Fruit fly (Drosophila melanogaster) whole organism, embryonic: ENCODE data around the gene CBP.

Source experiments
- Asciz ChIP-seq: fragments of 200-800 bp; sonication (Bioruptor generic); optimal IDR thresholded peaks from 2 replicates; lab custom pipeline; 2017; ENCODE audit warnings: missing biosample characterization, mild to moderate bottlenecking, missing genetic modification characterization, missing genetic modification reagents
- Awh ChIP-seq: fragments of 200-800 bp; sonication (Bioruptor generic); IDR thresholded peaks from 2 replicates; pipeline ENCODE4, ENCODE4 v1.3.6; 2022; ENCODE audit warnings: missing biosample characterization, missing genetic modification characterization
- Bteb2 ChIP-seq: fragments of 200-800 bp; sonication (Bioruptor generic); optimal IDR thresholded peaks from 2 replicates; lab custom pipeline; 2016; ENCODE audit warnings: missing biosample characterization, missing genetic modification characterization
- CG11247 ChIP-seq: fragments of 200-800 bp; sonication (Bioruptor generic); IDR thresholded peaks from 2 replicates; pipeline ENCODE4 v1.3.6; 2022; ENCODE audit warnings: missing biosample characterization, missing genetic modification characterization
- CG11695 ChIP-seq: fragments of 200-800 bp; sonication (Bioruptor generic); IDR thresholded peaks from 3 replicates; pipeline ENCODE4 v1.3.6; 2022; ENCODE audit warnings: missing biosample characterization, missing genetic modification characterization
- CG12744 ChIP-seq: fragments of 200-800 bp; sonication (Bioruptor generic); optimal IDR thresholded peaks from 2 replicates; lab custom pipeline; 2016; ENCODE audit warnings: missing biosample characterization, missing genetic modification characterization
- CG13296 ChIP-seq: fragments of 200-800 bp; sonication (Bioruptor generic); optimal IDR thresholded peaks from 3 replicates; lab custom pipeline; 2018; ENCODE audit warnings: missing biosample characterization, mild to moderate bottlenecking, missing genetic modification characterization
- CG17912 ChIP-seq: fragments of 200-800 bp; sonication (Bioruptor generic); optimal IDR thresholded peaks from 2 replicates; lab custom pipeline; 2018; ENCODE audit warnings: missing biosample characterization, mild to moderate bottlenecking, missing genetic modification characterization
- CG18599 ChIP-seq: fragments of 200-800 bp; sonication (Bioruptor generic); optimal IDR thresholded peaks from 3 replicates; lab custom pipeline; 2017; ENCODE audit warnings: missing biosample characterization, missing genetic modification characterization, mild to moderate bottlenecking, moderate library complexity, missing genetic modification reagents
- CG18619 ChIP-seq: fragments of 200-800 bp; sonication (Bioruptor generic); optimal IDR thresholded peaks from 3 replicates; lab custom pipeline; 2017; ENCODE audit warnings: missing biosample characterization, mild to moderate bottlenecking, missing genetic modification characterization
- CG30020 ChIP-seq: fragments of 200-800 bp; optimal IDR thresholded peaks from 2 replicates; lab custom pipeline; 2019; ENCODE audit warnings: missing biosample characterization, mild to moderate bottlenecking, missing genetic modification characterization, moderate library complexity
- CG31441 ChIP-seq: fragments of 200-800 bp; sonication (Bioruptor generic); IDR thresholded peaks from 2 replicates; pipeline ENCODE4 v1.3.6; 2022; ENCODE audit warnings: missing biosample characterization, missing genetic modification characterization
- CG34422 ChIP-seq: fragments of 200-800 bp; sonication (Bioruptor generic); IDR thresholded peaks from 3 replicates; pipeline ENCODE4 v1.3.6; 2022; ENCODE audit warnings: missing biosample characterization, missing genetic modification characterization
- CG3726 ChIP-seq: fragments of 200-800 bp; sonication (Bioruptor generic); IDR thresholded peaks from 3 replicates; pipeline ENCODE4, ENCODE4 v1.3.6; 2022; ENCODE audit warnings: missing biosample characterization, missing genetic modification characterization
- CG5953 ChIP-seq: fragments of 200-800 bp; sonication (Bioruptor generic); IDR thresholded peaks from 2 replicates; pipeline ENCODE4 v1.3.6; 2022; ENCODE audit warnings: missing biosample characterization, missing genetic modification characterization
- CG6272 ChIP-seq: fragments of 200-800 bp; sonication (Bioruptor generic); IDR thresholded peaks from 2 replicates; pipeline ENCODE4 v1.3.6; 2022; ENCODE audit warnings: missing biosample characterization, missing genetic modification characterization
- CG8944 ChIP-seq: fragments of 200-800 bp; sonication (Bioruptor generic); optimal IDR thresholded peaks from 3 replicates; lab custom pipeline; 2016; ENCODE audit warnings: missing biosample characterization, missing genetic modification characterization
- CkIIα-i1 ChIP-seq: fragments of 200-800 bp; sonication (Bioruptor generic); IDR thresholded peaks from 2 replicates; pipeline ENCODE4 v1.3.6; 2022; ENCODE audit warnings: missing biosample characterization, missing genetic modification characterization
- Dad ChIP-seq: fragments of 200-800 bp; sonication (Bioruptor generic); optimal IDR thresholded peaks from 3 replicates; lab custom pipeline; 2016; ENCODE audit warnings: missing biosample characterization, missing genetic modification characterization
- Dip3 ChIP-seq: fragments of 200-800 bp; sonication (Bioruptor generic); optimal IDR thresholded peaks from 3 replicates; lab custom pipeline; 2016; ENCODE audit warnings: missing biosample characterization, missing genetic modification characterization
- Dll ChIP-seq: fragments of 200-800 bp; sonication (Bioruptor generic); IDR thresholded peaks from 4 replicates; pipeline ENCODE4 v1.3.6; 2022; ENCODE audit warnings: missing biosample characterization, missing genetic modification characterization; ENCODE audit not compliant: partially characterized antibody
- Eip74EF ChIP-seq, 2 experiments: fragments of 200-800 bp in 1 of 2; fragments of >200 bp in 1 of 2; sonication (Bioruptor generic) in 1 of 2; optimal IDR thresholded peaks; 2 replicates each; lab custom pipeline; 2017 to 2019; ENCODE audit warnings: missing biosample characterization in 2 of 2, missing genetic modification characterization in 2 of 2, mild to moderate bottlenecking in 1 of 2, moderate library complexity in 1 of 2
- Kr ChIP-seq: fragments of 200-800 bp; sonication (Bioruptor generic); optimal IDR thresholded peaks from 2 replicates; lab custom pipeline; 2017; ENCODE audit warnings: missing biosample characterization, mild to moderate bottlenecking, missing genetic modification characterization
- MESR4 ChIP-seq: fragments of 200-800 bp; sonication (Bioruptor generic); optimal IDR thresholded peaks from 2 replicates; lab custom pipeline; 2018; ENCODE audit warnings: missing biosample characterization, mild to moderate bottlenecking, missing genetic modification characterization, moderate library complexity
- Mad ChIP-seq: fragments of 200-800 bp; sonication (Bioruptor generic); optimal IDR thresholded peaks from 2 replicates; lab custom pipeline; 2016; ENCODE audit warnings: missing biosample characterization, missing genetic modification characterization
- Neu2 ChIP-seq: fragments of 200-800 bp; sonication (Bioruptor generic); optimal IDR thresholded peaks from 3 replicates; lab custom pipeline; 2016; ENCODE audit warnings: missing biosample characterization, missing genetic modification characterization, borderline replicate concordance
- NfI ChIP-seq: fragments of 200-800 bp; sonication (Bioruptor generic); optimal IDR thresholded peaks from 3 replicates; lab custom pipeline; 2018; ENCODE audit warnings: missing biosample characterization, mild to moderate bottlenecking, missing genetic modification characterization, moderate library complexity
- Optix ChIP-seq: fragments of 200-800 bp; sonication (Bioruptor generic); IDR thresholded peaks from 3 replicates; pipeline ENCODE4 v1.3.6; 2022; ENCODE audit warnings: missing biosample characterization, missing genetic modification characterization
- Spps ChIP-seq: fragments of 200-800 bp; sonication (Bioruptor generic); optimal IDR thresholded peaks from 2 replicates; lab custom pipeline; 2018; ENCODE audit warnings: missing biosample characterization, mild to moderate bottlenecking, missing genetic modification characterization
- Sry-β ChIP-seq: fragments of 200-800 bp; sonication (Bioruptor generic); optimal IDR thresholded peaks from 2 replicates; lab custom pipeline; 2018; ENCODE audit warnings: missing biosample characterization, mild to moderate bottlenecking, missing genetic modification characterization, moderate library complexity
- Sry-δ ChIP-seq: fragments of 200-800 bp; sonication (Bioruptor generic); optimal IDR thresholded peaks from 2 replicates; lab custom pipeline; 2016; ENCODE audit warnings: missing biosample characterization, missing genetic modification characterization
- amos ChIP-seq: fragments of 200-800 bp; sonication (Bioruptor generic); IDR thresholded peaks from 2 replicates; pipeline ENCODE4 v1.3.6; 2022; ENCODE audit warnings: missing biosample characterization, missing genetic modification characterization; ENCODE audit not compliant: partially characterized antibody
- ash1 ChIP-seq: fragments of 200-800 bp; sonication (Bioruptor generic); optimal IDR thresholded peaks from 2 replicates; lab custom pipeline; 2018; ENCODE audit warnings: missing biosample characterization, mild to moderate bottlenecking, missing genetic modification characterization
- bcd ChIP-seq: fragments of 200-800 bp; sonication (Bioruptor generic); optimal IDR thresholded peaks from 2 replicates; lab custom pipeline; 2017; ENCODE audit warnings: missing biosample characterization, mild to moderate bottlenecking, missing genetic modification characterization
- cato ChIP-seq: fragments of 200-800 bp; sonication (Bioruptor generic); optimal IDR thresholded peaks from 2 replicates; lab custom pipeline; 2016; ENCODE audit warnings: missing biosample characterization, missing genetic modification characterization, borderline replicate concordance
- chinmo ChIP-seq: fragments of 200-800 bp; sonication (Bioruptor generic); IDR thresholded peaks from 4 replicates; pipeline ENCODE4 v1.3.6; 2022; ENCODE audit warnings: missing biosample characterization, missing genetic modification characterization; ENCODE audit not compliant: partially characterized antibody
- fd64A ChIP-seq: fragments of 200-800 bp; sonication (Bioruptor generic); optimal IDR thresholded peaks from 3 replicates; lab custom pipeline; 2018; ENCODE audit warnings: missing biosample characterization, mild to moderate bottlenecking, missing genetic modification characterization
- grn ChIP-seq: fragments of 200-800 bp; sonication (Bioruptor generic); optimal IDR thresholded peaks from 3 replicates; lab custom pipeline; 2017; ENCODE audit warnings: missing biosample characterization, missing genetic modification characterization
- her ChIP-seq: fragments of 200-800 bp; sonication (Bioruptor generic); optimal IDR thresholded peaks from 2 replicates; lab custom pipeline; 2016; ENCODE audit warnings: missing biosample characterization, missing genetic modification characterization
- knrl ChIP-seq: fragments of 200-800 bp; sonication (Bioruptor generic); IDR thresholded peaks from 3 replicates; pipeline ENCODE4 v1.3.6; 2022; ENCODE audit warnings: missing biosample characterization, missing genetic modification characterization; ENCODE audit not compliant: partially characterized antibody
- mld ChIP-seq: fragments of 200-800 bp; sonication (Bioruptor generic); IDR thresholded peaks from 3 replicates; pipeline ENCODE4 v1.3.6; 2022; ENCODE audit warnings: missing biosample characterization, missing genetic modification characterization; ENCODE audit not compliant: partially characterized antibody
- onecut ChIP-seq: fragments of 200-800 bp; sonication (Bioruptor generic); IDR thresholded peaks from 2 replicates; pipeline ENCODE4 v1.3.6; 2022; ENCODE audit warnings: missing biosample characterization, missing genetic modification characterization
- tgo ChIP-seq: fragments of 200-800 bp; sonication (Bioruptor generic); IDR thresholded peaks from 3 replicates; pipeline ENCODE4 v1.3.6; 2022; ENCODE audit warnings: missing biosample characterization, missing genetic modification characterization
- trem ChIP-seq: fragments of 200-800 bp; optimal IDR thresholded peaks from 3 replicates; lab custom pipeline; 2019; ENCODE audit warnings: missing biosample characterization, mild to moderate bottlenecking, missing genetic modification characterization, moderate library complexity
- trh ChIP-seq: fragments of 200-800 bp; sonication (Bioruptor generic); optimal IDR thresholded peaks from 2 replicates; lab custom pipeline; 2016; ENCODE audit warnings: missing biosample characterization, missing genetic modification characterization
- tup ChIP-seq: fragments of 200-800 bp; sonication (Bioruptor generic); optimal IDR thresholded peaks from 2 replicates; lab custom pipeline; 2016; ENCODE audit warnings: missing biosample characterization, mild to moderate bottlenecking, missing genetic modification characterization, moderate library complexity
- usp ChIP-seq: fragments of >200 bp; optimal IDR thresholded peaks from 2 replicates; lab custom pipeline; 2017; ENCODE audit warnings: missing biosample characterization, missing genetic modification characterization
- vvl ChIP-seq: fragments of 200-800 bp; sonication (Bioruptor generic); IDR thresholded peaks from 2 replicates; pipeline ENCODE4 v1.3.6; 2022; ENCODE audit warnings: missing biosample characterization, missing genetic modification characterization

Gene CBP

DNA sequence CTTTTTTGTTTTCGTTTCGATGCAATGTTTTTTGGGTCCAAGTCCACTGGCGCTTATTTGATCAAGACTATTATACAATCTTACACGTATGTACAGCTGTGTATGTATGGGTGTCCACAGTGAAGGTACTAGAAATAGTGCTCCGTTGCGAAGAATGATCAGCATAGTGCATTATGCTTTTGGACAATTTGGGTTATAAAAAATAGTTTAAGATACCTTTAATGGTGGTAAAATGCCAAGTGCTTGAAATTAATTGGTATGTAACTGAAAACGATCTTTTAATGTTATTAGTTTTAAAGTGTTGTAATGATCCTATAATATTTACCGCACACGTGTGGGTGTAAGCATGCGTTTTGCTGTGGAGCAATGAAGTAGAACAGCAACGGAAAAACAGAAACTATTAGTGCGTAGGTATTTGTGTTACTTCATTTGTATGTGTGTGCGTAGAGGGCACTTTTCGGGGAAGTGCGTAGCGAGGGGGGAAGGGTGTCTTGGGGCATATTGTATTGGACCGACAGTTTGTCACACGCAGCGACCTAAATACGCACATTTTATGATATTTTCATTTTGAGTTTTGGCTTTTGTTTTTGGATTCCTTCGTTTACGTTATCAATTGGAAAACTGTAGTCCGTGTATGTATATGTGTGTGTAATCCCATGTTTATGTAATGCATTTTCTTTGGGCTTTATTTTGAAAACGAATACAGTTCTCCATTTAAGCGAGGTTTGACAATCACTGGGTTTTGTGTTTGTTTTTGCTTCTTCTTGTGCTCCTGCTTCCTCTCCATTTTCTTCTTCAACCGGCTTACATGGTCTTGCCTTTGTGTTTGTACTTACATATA lies 811 bp upstream of the CBP start (continued):
- TF ChIP-seq trem (peak; percentile 94), CG11247 (GFP tag; lab: Robert Waterston, UW) (peak; percentile 72), tgo (GFP tag; lab: Robert Waterston, UW) (peak; percentile 84), mld (GFP tag; lab: Robert Waterston, UW) (no peak), CG11695 (GFP tag; lab: Robert Waterston, UW) (peak; percentile 91), cato (peak; percentile 86), Kr (GFP tag; lab: Kevin White, UChicago) (no peak), CG18619 (GFP tag; lab: Kevin White, UChicago) (peak; percentile 85), CG17912 (GFP tag; lab: Kevin White, UChicago) (peak; percentile 52), MESR4 (GFP tag; lab: Kevin White, UChicago) (peak; percentile 37), Sry-β (GFP tag; lab: Kevin White, UChicago) (peak; percentile 61), CG3726 (peak; percentile 83; the same call in 2 of the 3 replicates), CG31441 (GFP tag; lab: Robert Waterston, UW) (peak; percentile 91), trh (GFP tag; lab: Kevin White, UChicago) (peak; percentile 81), Dip3 (GFP tag; lab: Kevin White, UChicago) (peak; percentile 63), CG30020 (tag; lab: Kevin White, UChicago) (peak; percentile 64), Dad (GFP tag; lab: Kevin White, UChicago) (peak; percentile 86), Bteb2 (peak; percentile 66), onecut (GFP tag; lab: Robert Waterston, UW) (peak; percentile 80), knrl (GFP tag; lab: Robert Waterston, UW) (no peak), Awh (GFP tag; lab: Robert Waterston, UW) (peak; percentile 88), CG8944 (peak; percentile 89), Spps (tag; lab: Kevin White, UChicago) (peak; percentile 84), Eip74EF (GFP tag; optimal IDR thresholded peaks at IDR 0.05; lab: Kevin White, UChicago) (peak in 1 of 2 experiments; percentile 91), Dll (GFP tag; lab: Robert Waterston, UW) (no peak), Neu2 (peak; percentile 76), chinmo (GFP tag; lab: Robert Waterston, UW) (peak; percentile 79; the same call in 3 of the 4 replicates), CG6272 (GFP tag; lab: Robert Waterston, UW) (peak; percentile 77; the same call in 1 of the 2 replicates), CG5953 (peak; percentile 71), vvl (GFP tag; lab: Robert Waterston, UW) (peak; percentile 92), usp (GFP tag; lab: Kevin White, UChicago) (no peak), CkIIα-i1 (GFP tag; lab: Robert Waterston, UW) (peak; percentile 43; the same call in 1 of the 2 replicates), CG13296 (GFP tag; lab: Kevin White, UChicago) (peak; percentile 85), Mad (GFP tag; lab: Kevin White, UChicago) (peak; percentile 89), grn (GFP tag; lab: Kevin White, UChicago) (peak; percentile 65), CG18599 (peak; percentile 90), bcd (GFP tag; lab: Kevin White, UChicago) (peak; percentile 90), CG12744 (peak; percentile 79), Sry-δ (GFP tag; lab: Kevin White, UChicago) (peak; percentile 47), amos (GFP tag; lab: Robert Waterston, UW) (no peak), tup (peak; percentile 55), Optix (GFP tag; lab: Robert Waterston, UW) (peak; percentile 80; the same call in 2 of the 3 replicates), fd64A (GFP tag; lab: Kevin White, UChicago) (peak; percentile 86), Asciz (GFP tag; lab: Kevin White, UChicago) (peak; percentile 93), her (GFP tag; lab: Kevin White, UChicago) (peak; percentile 77), NfI (GFP tag; lab: Kevin White, UChicago) (peak; percentile 90), CG34422 (peak; percentile 90), ash1 (GFP tag; lab: Kevin White, UChicago) (no peak)
